Worm (Caenorhabditis elegans) whole organism, L3 larva: Measurements from ENCODE around the gene eif-2D.

ENCODE experiments used
- ZK546.5 ChIP-seq: sonication (generic microtip); optimal IDR thresholded peaks from 2 replicates; lab custom pipeline; 2017; ENCODE audit warnings: missing biosample characterization, missing genetic modification characterization
- aly-2 ChIP-seq: fragments of 150-350 bp; optimal IDR thresholded peaks from 2 replicates; lab custom pipeline; 2014; ENCODE audit warnings: missing biosample characterization, missing genetic modification characterization
- ceh-82 ChIP-seq: fragments of 150-350 bp; optimal IDR thresholded peaks from 2 replicates; lab custom pipeline; 2014; ENCODE audit warnings: missing biosample characterization, missing genetic modification characterization
- hmg-11 ChIP-seq: sonication (generic microtip); optimal IDR thresholded peaks from 2 replicates; lab custom pipeline; 2016; ENCODE audit warnings: missing genetic modification characterization, missing compliant biosample characterization
- nhr-12 ChIP-seq: fragments of 150-350 bp; optimal IDR thresholded peaks from 2 replicates; lab custom pipeline; 2014; ENCODE audit warnings: missing biosample characterization, missing genetic modification characterization
- ztf-4 ChIP-seq: fragments of 150-350 bp; optimal IDR thresholded peaks from 2 replicates; lab custom pipeline; 2014; ENCODE audit warnings: missing biosample characterization, missing genetic modification characterization

DNA sequence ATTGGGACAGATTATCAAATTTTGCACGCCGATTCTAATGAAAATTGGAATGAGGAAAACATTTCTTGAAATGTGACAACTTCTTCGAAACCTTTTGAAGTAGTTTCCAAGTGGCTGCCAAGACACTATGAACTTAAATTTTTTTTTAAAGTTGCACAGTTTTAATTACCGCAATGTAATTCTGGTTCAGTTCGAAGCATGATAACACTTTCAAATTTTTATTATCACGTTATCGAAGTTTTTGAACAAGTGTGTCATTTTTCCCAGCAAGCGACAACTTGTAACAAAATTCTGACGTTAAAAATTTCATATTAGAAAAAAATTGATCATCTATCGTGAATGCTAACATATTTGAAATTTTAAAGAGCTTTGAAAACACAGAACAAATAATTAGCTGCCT lies 51.2 kb downstream of the eif-2D start:
- no peak for TF ChIP-seq ZK546.5 (tag; lab: Kevin White, UChicago)
- TF ChIP-seq ceh-82 (tag; lab: Kevin White, UChicago): no peak
- TF ChIP-seq ztf-4 (tag; lab: Kevin White, UChicago): no peak
- TF ChIP-seq hmg-11 (tag; lab: Kevin White, UChicago): no peak
- TF ChIP-seq nhr-12 (tag; lab: Kevin White, UChicago): no peak
- no peak for TF ChIP-seq aly-2 (tag; lab: Kevin White, UChicago)
